Worm (Caenorhabditis elegans) whole organism, mixed stage, embryonic: ENCODE data around the gene dhs-31.

Source experiments
- lsy-2 ChIP-seq: fragments of 150-350 bp; optimal IDR thresholded peaks from 2 replicates; lab custom pipeline; 2014; ENCODE audit warnings: missing biosample characterization, missing genetic modification characterization
- nhr-28 ChIP-seq: fragments of 150-350 bp; optimal IDR thresholded peaks from 2 replicates; lab custom pipeline; 2014; ENCODE audit warnings: missing biosample characterization, missing genetic modification characterization
- snpc-4 ChIP-seq: fragments of 150-350 bp; optimal IDR thresholded peaks from 2 replicates; lab custom pipeline; 2014; ENCODE audit warnings: missing biosample characterization, missing genetic modification characterization
- tbx-8 ChIP-seq: fragments of 200-800 bp; sonication (Bioruptor generic); optimal IDR thresholded peaks from 2 replicates; lab custom pipeline; 2018; ENCODE audit warnings: mild to moderate bottlenecking, missing genetic modification characterization, moderate library complexity, missing compliant biosample characterization
- unc-39 ChIP-seq: fragments of 150-350 bp; optimal IDR thresholded peaks from 2 replicates; lab custom pipeline; 2014; ENCODE audit warnings: missing biosample characterization, missing genetic modification characterization
- ztf-11 ChIP-seq: fragments of 150-350 bp; optimal IDR thresholded peaks from 2 replicates; lab custom pipeline; 2014; ENCODE audit warnings: missing biosample characterization, missing genetic modification characterization

DNA sequence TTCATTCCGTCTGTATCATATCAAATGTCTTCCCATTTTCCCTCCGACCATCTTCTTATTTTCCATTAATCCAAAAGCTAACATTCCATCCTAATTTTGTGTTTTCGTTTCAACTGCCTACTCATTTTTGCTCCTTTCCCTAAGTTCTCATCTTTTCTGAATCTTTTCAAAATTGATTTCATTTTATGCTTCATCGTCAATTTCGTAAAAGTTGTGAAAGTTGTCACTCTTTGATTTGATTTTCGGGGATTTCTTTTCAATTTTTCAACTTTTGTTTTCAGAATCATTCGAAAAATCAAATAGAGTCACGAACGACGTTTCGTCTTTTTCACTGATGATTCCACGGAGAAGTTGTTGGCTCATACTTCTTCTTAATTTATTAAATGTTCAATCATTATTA is 26.8 kb upstream of the dhs-31 start, which contains the start of gene cwn-2:
- TF ChIP-seq unc-39 (tag; lab: Kevin White, UChicago) (no peak), ztf-11 (tag; lab: Kevin White, UChicago) (no peak), snpc-4 (no peak), tbx-8 (GFP tag; lab: Kevin White, UChicago) (no peak), nhr-28 (tag; lab: Kevin White, UChicago) (no peak), lsy-2 (tag; lab: Kevin White, UChicago) (no peak)
